Worm (Caenorhabditis elegans) whole organism, late embryonic: Measurements from ENCODE around the gene T05A8.2.

Source experiments
- ceh-24 ChIP-seq: sonication (generic microtip); optimal IDR thresholded peaks from 2 replicates; lab custom pipeline; 2016; ENCODE audit warnings: mild to moderate bottlenecking, missing genetic modification characterization, missing compliant biosample characterization
- dve-1 ChIP-seq: sonication (generic microtip); optimal IDR thresholded peaks from 2 replicates; lab custom pipeline; 2017; ENCODE audit warnings: antibody characterized with exemption, mild to moderate bottlenecking, missing genetic modification characterization, missing compliant biosample characterization
- fkh-10 ChIP-seq: fragments of 150-350 bp; optimal IDR thresholded peaks from 2 replicates; lab custom pipeline; 2014; ENCODE audit warnings: missing biosample characterization, missing genetic modification reagents, missing genetic modification characterization
- hlh-30 ChIP-seq: sonication (generic microtip); optimal IDR thresholded peaks from 2 replicates; lab custom pipeline; 2017; ENCODE audit warnings: antibody characterized with exemption, missing genetic modification characterization, missing compliant biosample characterization; ENCODE audit not compliant: insufficient read depth
- nfya-1 ChIP-seq: sonication (generic microtip); optimal IDR thresholded peaks from 2 replicates; lab custom pipeline; 2017; ENCODE audit warnings: missing genetic modification characterization, mild to moderate bottlenecking, missing compliant biosample characterization, antibody characterized with exemption, moderate library complexity
- pqm-1 ChIP-seq: sonication (generic microtip); optimal IDR thresholded peaks from 2 replicates; lab custom pipeline; 2016; ENCODE audit warnings: missing genetic modification characterization, missing compliant biosample characterization
- unc-42 ChIP-seq: sonication (generic microtip); optimal IDR thresholded peaks from 2 replicates; lab custom pipeline; 2016; ENCODE audit warnings: missing genotype, missing genetic modification characterization, missing compliant biosample characterization
- zip-5 ChIP-seq: sonication (generic microtip); optimal IDR thresholded peaks from 2 replicates; lab custom pipeline; 2016; ENCODE audit warnings: missing genetic modification characterization, missing compliant biosample characterization

- TF ChIP-seq nfya-1 = no peak
- TF ChIP-seq hlh-30 (tag; lab: Kevin White, UChicago) = no peak
- TF ChIP-seq ceh-24 (tag; lab: Kevin White, UChicago) = no peak
- TF ChIP-seq zip-5 (tag; lab: Kevin White, UChicago) = no peak
- TF ChIP-seq pqm-1 = no peak
- no peak for TF ChIP-seq unc-42
- no peak for TF ChIP-seq fkh-10 (GFP tag; lab: Kevin White, UChicago)
- TF ChIP-seq dve-1 = no peak
Observed at ce11 chrII:2677534-2678168, 33.2 kb downstream of the T05A8.2 start, which contains the start of gene F22E5.17.
